Fruit fly (Drosophila melanogaster) Kc167 (cell line): ENCODE measurements around the gene ATPsynE.

Source experiments
- insv ChIP-seq: fragments of >200 bp; optimal IDR thresholded peaks from 3 replicates; lab custom pipeline; 2018; ENCODE audit warnings: missing external identifiers
- psq ChIP-seq: fragments of >200 bp; optimal IDR thresholded peaks from 2 replicates; lab custom pipeline; 2017; ENCODE audit warnings: missing external identifiers

dm6 chr3R:14288669-14289383, 37.9 kb upstream of the ATPsynE start, which contains the start of gene red:
- no peak for TF ChIP-seq psq (lab: Kevin White, UChicago)
- TF ChIP-seq insv (lab: Kevin White, UChicago): no peak
